Fruit fly (Drosophila melanogaster): ENCODE data around the gene CG12236.

The CG12236 gene

DNA sequence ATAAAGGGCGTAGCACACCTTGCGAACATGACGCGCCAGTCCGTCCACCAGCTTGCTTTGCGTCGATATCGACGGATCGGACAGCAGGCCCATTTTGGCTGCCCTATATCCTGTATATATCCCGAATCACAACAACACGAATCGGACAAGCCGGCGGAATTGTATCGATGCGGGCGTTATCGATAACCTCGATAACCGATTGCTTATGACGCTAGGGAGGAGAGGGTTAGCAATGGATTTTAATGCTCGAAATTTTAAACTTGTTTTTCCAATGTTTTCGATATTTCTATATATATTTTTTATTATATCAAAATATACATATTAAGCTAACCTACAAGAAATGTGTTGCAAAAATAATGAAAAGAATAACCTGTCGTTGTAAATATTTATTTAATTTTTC is 34.8 kb upstream of the CG12236 start, which contains the start of gene GAA1 (continued):
- no peak for TF ChIP-seq CG6765 (GFP tag; optimal IDR thresholded peaks at IDR 0.05)
- no peak for TF ChIP-seq Fer3 (tag; optimal IDR thresholded peaks at IDR 0.05)
- TF ChIP-seq Hmr (GFP tag; optimal IDR thresholded peaks at IDR 0.05) = no peak
- TF ChIP-seq Dp (GFP tag; optimal IDR thresholded peaks at IDR 0.05) = peak; percentile 63
- TF ChIP-seq Gug (GFP tag; IDR thresholded peaks at IDR 0.05) = peak; percentile 20; the same call in 1 of the 4 replicates
- TF ChIP-seq CG31441 (GFP tag; IDR thresholded peaks at IDR 0.05) = no peak
- peak; percentile 29 for TF ChIP-seq CG2712 (tag; optimal IDR thresholded peaks at IDR 0.05)
- peak; percentile 55; the same call in 2 of the 3 replicates for TF ChIP-seq Doc3 (GFP tag; IDR thresholded peaks at IDR 0.05; ENCODE audit: partially characterized antibody)
- TF ChIP-seq gfzf (GFP tag; optimal IDR thresholded peaks at IDR 0.05) = no peak
- TF ChIP-seq CG17829 (tag; optimal IDR thresholded peaks at IDR 0.05) = peak; percentile 17
- peak; percentile 79 for TF ChIP-seq amos (GFP tag; IDR thresholded peaks at IDR 0.05; ENCODE audit: partially characterized antibody)
- TF ChIP-seq tgo (GFP tag; IDR thresholded peaks at IDR 0.05) = no peak
- no peak for TF ChIP-seq CG4730 (GFP tag; IDR thresholded peaks at IDR 0.05)
- no peak for TF ChIP-seq corto (GFP tag; optimal IDR thresholded peaks at IDR 0.05)
- no peak for TF ChIP-seq hth (optimal IDR thresholded peaks at IDR 0.05)
- TF ChIP-seq Opbp (GFP tag; IDR thresholded peaks at IDR 0.05; ENCODE audit: partially characterized antibody) = peak; percentile 86; the same call in 2 of the 3 replicates
- peak; percentile 43; the same call in 1 of the 2 replicates for TF ChIP-seq slbo (GFP tag; IDR thresholded peaks at IDR 0.05)
- no peak for TF ChIP-seq CG5180 (GFP tag; optimal IDR thresholded peaks at IDR 0.05)
- peak; percentile 60 for TF ChIP-seq stwl (tag; optimal IDR thresholded peaks at IDR 0.05)
- no peak for TF ChIP-seq Stat92E (GFP tag; optimal IDR thresholded peaks at IDR 0.05)
- TF ChIP-seq Drgx (GFP tag; IDR thresholded peaks at IDR 0.05) = no peak
- TF ChIP-seq CG8290 (GFP tag; optimal IDR thresholded peaks at IDR 0.05) = no peak
- TF ChIP-seq CG8290 (tag; optimal IDR thresholded peaks at IDR 0.05) = no peak
- TF ChIP-seq fd96Cb (tag; optimal IDR thresholded peaks at IDR 0.05) = no peak
- peak; percentile 23 for TF ChIP-seq CG18262 (tag; optimal IDR thresholded peaks at IDR 0.05)
- no peak for TF ChIP-seq Ets97D (GFP tag; optimal IDR thresholded peaks at IDR 0.05)
- TF ChIP-seq Optix (GFP tag; IDR thresholded peaks at IDR 0.05) = no peak
- no peak for TF ChIP-seq ftz-f1 (GFP tag; optimal IDR thresholded peaks at IDR 0.05)
- no peak for TF ChIP-seq Mad (GFP tag; optimal IDR thresholded peaks at IDR 0.05)
- TF ChIP-seq CG14014 (GFP tag; IDR thresholded peaks at IDR 0.05) = no peak
- no peak for TF ChIP-seq BtbVII (GFP tag; optimal IDR thresholded peaks at IDR 0.05)
- no peak for TF ChIP-seq ken (GFP tag; IDR thresholded peaks at IDR 0.05)
- TF ChIP-seq CG1832 (GFP tag; optimal IDR thresholded peaks at IDR 0.05) = no peak
- TF ChIP-seq MBD-R2 (GFP tag; IDR thresholded peaks at IDR 0.05) = peak; percentile 80
- TF ChIP-seq crc (GFP tag; optimal IDR thresholded peaks at IDR 0.05) = no peak
- peak; percentile 51 for TF ChIP-seq YL-1 (GFP tag; optimal IDR thresholded peaks at IDR 0.05)
- no peak for TF ChIP-seq fu2 (GFP tag; optimal IDR thresholded peaks at IDR 0.05)
- peak; percentile 97 for TF ChIP-seq tna (GFP tag; IDR thresholded peaks at IDR 0.05; ENCODE audit: partially characterized antibody)
- no peak for TF ChIP-seq kay (GFP tag; optimal IDR thresholded peaks at IDR 0.05)
- peak; percentile 84 for TF ChIP-seq gcm (GFP tag; optimal IDR thresholded peaks at IDR 0.05)
- TF ChIP-seq zfh2 (GFP tag; optimal IDR thresholded peaks at IDR 0.05) = no peak
- no peak for TF ChIP-seq hkb (optimal IDR thresholded peaks at IDR 0.05)
- TF ChIP-seq hkb (GFP tag; IDR thresholded peaks at IDR 0.05) = peak; percentile 49; the same call in 1 of the 2 replicates

Measured in whole organism, embryonic.